Fruit fly (Drosophila melanogaster) whole organism, pupa: Measurements from ENCODE around the gene CheB98a.

ENCODE experiments used
- CG10348 ChIP-seq: fragments of 200-800 bp; sonication (Bioruptor generic); IDR thresholded peaks from 2 replicates; pipeline ENCODE4 v1.3.6; 2022; ENCODE audit warnings: missing biosample characterization, missing genetic modification characterization
- CG12605 ChIP-seq: fragments of 200-800 bp; sonication (Bioruptor generic); IDR thresholded peaks from 2 replicates; pipeline ENCODE4 v1.3.6; 2022; ENCODE audit warnings: missing biosample characterization, missing genetic modification characterization
- CG13204 ChIP-seq: fragments of 200-800 bp; sonication (Bioruptor generic); optimal IDR thresholded peaks from 2 replicates; lab custom pipeline; 2018; ENCODE audit warnings: missing biosample characterization, mild to moderate bottlenecking, missing genetic modification characterization, moderate library complexity
- CG14655 ChIP-seq: fragments of 200-800 bp; sonication (Bioruptor generic); optimal IDR thresholded peaks from 3 replicates; lab custom pipeline; 2017; ENCODE audit warnings: mild to moderate bottlenecking, missing biosample characterization, missing genetic modification reagents, missing genetic modification characterization
- CG15710 ChIP-seq: fragments of 200-800 bp; sonication (Bioruptor generic); optimal IDR thresholded peaks from 2 replicates; lab custom pipeline; 2018; ENCODE audit warnings: missing biosample characterization, mild to moderate bottlenecking, missing genetic modification characterization, moderate library complexity
- CG17806 ChIP-seq: fragments of 200-800 bp; sonication (Bioruptor generic); optimal IDR thresholded peaks from 2 replicates; lab custom pipeline; 2018; ENCODE audit warnings: missing biosample characterization, mild to moderate bottlenecking, missing genetic modification characterization, moderate library complexity
- CG32121 ChIP-seq: fragments of 200-800 bp; sonication (Bioruptor generic); IDR thresholded peaks from 2 replicates; pipeline ENCODE4 v1.3.6; 2022; ENCODE audit warnings: missing biosample characterization, missing genetic modification characterization
- CG34367 ChIP-seq: fragments of 200-800 bp; sonication (Bioruptor generic); optimal IDR thresholded peaks from 2 replicates; lab custom pipeline; 2018; ENCODE audit warnings: missing biosample characterization, mild to moderate bottlenecking, missing genetic modification characterization
- CG4496 ChIP-seq: fragments of 200-800 bp; sonication (Bioruptor generic); IDR thresholded peaks from 3 replicates; pipeline ENCODE4 v1.3.6; 2022; ENCODE audit warnings: missing biosample characterization, missing genetic modification characterization
- CG8159 ChIP-seq: fragments of 200-800 bp; sonication (Bioruptor generic); optimal IDR thresholded peaks from 3 replicates; lab custom pipeline; 2018; ENCODE audit warnings: missing biosample characterization, mild to moderate bottlenecking, missing genetic modification characterization, moderate library complexity
- CG8301 ChIP-seq: fragments of 200-800 bp; sonication (Bioruptor generic); optimal IDR thresholded peaks from 2 replicates; lab custom pipeline; 2018; ENCODE audit warnings: missing biosample characterization, mild to moderate bottlenecking, missing genetic modification characterization
- CG9948 ChIP-seq: fragments of 200-800 bp; sonication (Bioruptor generic); optimal IDR thresholded peaks from 2 replicates; lab custom pipeline; 2018; ENCODE audit warnings: missing biosample characterization, mild to moderate bottlenecking, missing genetic modification characterization, moderate library complexity
- D1 ChIP-seq: fragments of 200-800 bp; sonication (Bioruptor generic); optimal IDR thresholded peaks from 2 replicates; lab custom pipeline; 2018; ENCODE audit warnings: missing biosample characterization, mild to moderate bottlenecking, missing genetic modification characterization, moderate library complexity
- EcR ChIP-seq: fragments of 200-800 bp; sonication (Bioruptor generic); optimal IDR thresholded peaks from 3 replicates; lab custom pipeline; 2019; ENCODE audit warnings: missing biosample characterization, missing genetic modification characterization, mild to moderate bottlenecking, moderate library complexity, missing genetic modification reagents
- Ets98B ChIP-seq: fragments of 200-800 bp; sonication (Bioruptor generic); IDR thresholded peaks from 2 replicates; pipeline ENCODE4 v1.3.6; 2022; ENCODE audit warnings: missing biosample characterization, missing genetic modification characterization
- Pif1A ChIP-seq: fragments of 200-800 bp; sonication (Bioruptor generic); optimal IDR thresholded peaks from 3 replicates; lab custom pipeline; 2016; ENCODE audit warnings: missing biosample characterization, missing genetic modification characterization
- Pif1B ChIP-seq: fragments of 200-800 bp; sonication (Bioruptor generic); optimal IDR thresholded peaks from 3 replicates; lab custom pipeline; 2016; ENCODE audit warnings: missing biosample characterization, missing genetic modification characterization
- Snoo ChIP-seq: fragments of 200-800 bp; sonication (Bioruptor generic); optimal IDR thresholded peaks from 3 replicates; lab custom pipeline; 2017; ENCODE audit warnings: missing biosample characterization, mild to moderate bottlenecking, missing genetic modification characterization, inconsistent platforms
- fd96Ca ChIP-seq: fragments of 200-800 bp; sonication (Bioruptor generic); IDR thresholded peaks from 3 replicates; pipeline ENCODE4 v1.3.6; 2022; ENCODE audit warnings: missing biosample characterization, missing genetic modification characterization
- gl ChIP-seq: fragments of 200-800 bp; sonication (Bioruptor generic); optimal IDR thresholded peaks from 2 replicates; lab custom pipeline; 2018; ENCODE audit warnings: missing biosample characterization, mild to moderate bottlenecking, missing genetic modification characterization
- rn ChIP-seq: fragments of 200-800 bp; sonication (Bioruptor generic); IDR thresholded peaks from 2 replicates; pipeline ENCODE4 v1.3.6; 2022; ENCODE audit warnings: missing biosample characterization, missing genetic modification characterization

Gene CheB98a

dm6 chr3R:28810942-28811676 is 4.6 kb downstream of the CheB98a start, which contains the start of gene wdn:
TSS of gene wdn (minus strand) at chr3R:28811337.
- no peak for TF ChIP-seq CG4496 (GFP tag; lab: Robert Waterston, UW)
- TF ChIP-seq CG13204 (GFP tag; lab: Kevin White, UChicago), result no peak
- TF ChIP-seq CG14655, result no peak
- no peak for TF ChIP-seq CG34367
- no peak for TF ChIP-seq rn (GFP tag; lab: Robert Waterston, UW)
- TF ChIP-seq CG12605 (GFP tag; lab: Robert Waterston, UW), result no peak
- TF ChIP-seq fd96Ca, result no peak
- no peak for TF ChIP-seq Pif1A (GFP tag; lab: Kevin White, UChicago)
- TF ChIP-seq CG15710 (tag; lab: Kevin White, UChicago), result no peak
- no peak for TF ChIP-seq CG8159 (tag; lab: Kevin White, UChicago)
- no peak for TF ChIP-seq gl (tag; lab: Kevin White, UChicago)
- no peak for TF ChIP-seq Ets98B (GFP tag; lab: Robert Waterston, UW)
- no peak for TF ChIP-seq CG10348 (GFP tag; lab: Robert Waterston, UW)

DNA sequence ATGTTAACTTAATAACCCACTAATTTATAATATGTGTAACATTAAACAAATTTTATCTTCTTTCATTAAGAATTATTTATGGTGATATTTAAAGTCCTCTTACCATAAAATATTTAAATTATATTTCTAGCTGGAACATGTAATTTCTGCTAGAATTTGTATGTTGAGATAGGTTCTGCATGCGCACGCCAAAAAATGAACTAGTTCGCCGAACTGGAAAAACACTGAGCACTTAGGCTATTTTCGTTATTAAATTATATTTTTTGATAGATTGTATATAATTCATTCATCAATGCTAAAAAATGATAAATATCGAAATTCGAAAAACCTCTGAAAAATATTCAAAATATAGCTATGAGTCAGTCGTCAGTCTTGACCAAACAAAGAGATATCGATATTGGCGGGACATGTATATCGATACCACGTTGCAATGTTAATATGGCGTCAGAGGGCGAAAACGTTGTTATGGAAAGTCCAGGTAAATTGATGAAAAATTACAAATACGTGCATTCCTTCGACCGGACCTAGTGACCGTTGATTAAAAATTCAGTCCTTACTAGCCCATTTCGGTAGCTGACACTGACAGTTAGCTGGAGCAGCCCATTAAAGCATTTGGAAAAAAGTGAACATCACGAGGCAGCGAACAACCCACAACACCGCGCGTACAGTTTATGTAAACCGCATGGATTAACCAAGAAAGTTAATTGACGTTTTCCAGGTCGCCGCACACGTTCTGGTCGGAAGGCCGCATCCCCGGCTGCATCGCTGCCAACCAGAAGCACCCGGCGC is 5.4 kb downstream of the CheB98a start, which contains the start of gene Prp39:
TSS of gene Prp39 (plus strand) at position 426 of the 789 bp plus-strand sequence.
- TF ChIP-seq Ets98B (GFP tag; lab: Robert Waterston, UW) (peak; percentile 28), CG8301 (tag; lab: Kevin White, UChicago) (no peak), CG17806 (tag; lab: Kevin White, UChicago) (peak; percentile 7)

DNA sequence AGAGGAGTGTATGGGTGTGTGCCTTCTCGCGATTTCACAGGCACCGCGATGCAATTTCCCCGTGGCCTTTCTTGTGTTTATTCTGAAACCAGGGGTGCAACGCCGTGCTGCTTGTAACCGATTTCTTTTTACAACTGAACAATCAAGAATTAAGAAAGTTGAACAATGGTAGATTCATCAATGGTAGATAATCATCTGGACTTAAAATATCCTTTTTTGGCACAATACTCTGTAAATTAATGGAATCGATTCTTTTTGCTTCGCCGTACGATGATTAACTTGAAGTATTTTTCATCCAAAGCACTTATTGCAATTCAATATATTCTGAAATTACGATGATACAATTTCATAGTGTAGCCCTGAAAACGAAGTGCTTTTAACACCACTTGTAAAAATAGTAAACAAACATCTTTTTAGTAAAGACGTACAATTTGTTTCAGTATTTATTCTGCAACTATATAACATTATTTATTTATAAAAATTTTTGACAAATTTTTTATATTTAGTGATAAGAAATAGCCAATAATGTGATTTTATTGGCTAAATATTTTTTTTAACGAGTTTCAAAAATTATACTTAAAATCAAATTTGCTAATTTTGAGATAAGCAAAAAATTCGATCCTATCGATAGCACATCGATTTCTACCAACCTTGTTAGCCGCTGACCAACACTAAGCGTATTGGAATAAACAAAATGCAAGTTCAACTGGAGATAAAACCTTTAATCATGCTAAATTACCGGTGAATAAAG is 13.2 kb downstream of the CheB98a start, which contains the start of the genes CG1523 and CG1647:
TSS of gene CG1523 (minus strand) at position 114 of the 751 bp plus-strand sequence.
TSS of gene CG1647 (plus strand) at position 667 of the 751 bp plus-strand sequence.
- TF ChIP-seq Ets98B (GFP tag; lab: Robert Waterston, UW) (peak; percentile 49; the same call in 1 of the 2 replicates), rn (GFP tag; lab: Robert Waterston, UW) (peak; percentile 35; the same call in 1 of the 2 replicates), Pif1B (GFP tag; lab: Kevin White, UChicago) (no peak), CG32121 (peak; percentile 31; the same call in 1 of the 2 replicates), CG4496 (GFP tag; lab: Robert Waterston, UW) (peak; percentile 55; the same call in 2 of the 3 replicates), CG8301 (tag; lab: Kevin White, UChicago) (no peak), CG12605 (GFP tag; lab: Robert Waterston, UW) (0 out of 2 replicates have a peak, but pooled peaks have one; percentile 17), CG13204 (GFP tag; lab: Kevin White, UChicago) (no peak), EcR (no peak), Pif1A (GFP tag; lab: Kevin White, UChicago) (no peak), CG10348 (GFP tag; lab: Robert Waterston, UW) (peak; percentile 26; the same call in 1 of the 2 replicates), CG15710 (tag; lab: Kevin White, UChicago) (peak; percentile 81), CG34367 (peak; percentile 71), Snoo (peak; percentile 56), CG9948 (tag; lab: Kevin White, UChicago) (peak; percentile 61), CG8159 (tag; lab: Kevin White, UChicago) (no peak), CG17806 (tag; lab: Kevin White, UChicago) (no peak), D1 (tag; lab: Kevin White, UChicago) (no peak), fd96Ca (peak; percentile 29; the same call in 1 of the 3 replicates), gl (tag; lab: Kevin White, UChicago) (peak; percentile 12), CG14655 (no peak)

dm6 chr3R:28827222-28827621 is 20.7 kb downstream of the CheB98a start:
- TF ChIP-seq Ets98B (GFP tag; lab: Robert Waterston, UW), result no peak
- no peak for TF ChIP-seq EcR
- no peak for TF ChIP-seq CG13204 (GFP tag; lab: Kevin White, UChicago)
- TF ChIP-seq CG15710 (tag; lab: Kevin White, UChicago), result no peak
- no peak for TF ChIP-seq Pif1A (GFP tag; lab: Kevin White, UChicago)
- TF ChIP-seq Snoo, result no peak
- TF ChIP-seq D1 (tag; lab: Kevin White, UChicago), result no peak
- no peak for TF ChIP-seq rn (GFP tag; lab: Robert Waterston, UW)
- TF ChIP-seq gl (tag; lab: Kevin White, UChicago), result no peak
- TF ChIP-seq CG14655, result no peak
- TF ChIP-seq fd96Ca, result no peak
- no peak for TF ChIP-seq CG8159 (tag; lab: Kevin White, UChicago)
- TF ChIP-seq CG17806 (tag; lab: Kevin White, UChicago), result no peak
- TF ChIP-seq CG34367, result no peak
